Worm (Caenorhabditis elegans) whole organism, midembryonic: ENCODE data around the gene F41G3.6.

Source experiments
- T22C8.4 ChIP-seq: fragments of 200-800 bp; sonication (Bioruptor generic); IDR thresholded peaks from 2 replicates; pipeline ENCODE4 v1.3.6; 2022; ENCODE audit warnings: missing genetic modification characterization, missing compliant biosample characterization
- klf-2 ChIP-seq: fragments of 200-800 bp; sonication (Bioruptor generic); conservative IDR thresholded peaks from 2 replicates; pipeline ENCODE4 v1.3.6; 2022; ENCODE audit warnings: missing genetic modification reagents, missing genetic modification characterization, missing compliant biosample characterization
- med-1 ChIP-seq: sonication (generic microtip); optimal IDR thresholded peaks from 2 replicates; lab custom pipeline; 2017; ENCODE audit warnings: missing genetic modification characterization, mild to moderate bottlenecking, missing compliant biosample characterization, antibody characterized with exemption, missing genetic modification reagents; ENCODE audit not compliant: insufficient read depth
- ref-1 ChIP-seq: fragments of 200-800 bp; sonication (Bioruptor generic); conservative IDR thresholded peaks from 2 replicates; pipeline ENCODE4 v1.3.6; 2022; ENCODE audit warnings: missing genetic modification reagents, missing genetic modification characterization, missing compliant biosample characterization
- tab-1 ChIP-seq: fragments of 200-800 bp; sonication (Bioruptor generic); IDR thresholded peaks from 2 replicates; pipeline ENCODE4 v1.3.6; 2022; ENCODE audit warnings: missing genetic modification characterization, missing compliant biosample characterization
- ztf-29 ChIP-seq: fragments of 200-800 bp; sonication (Bioruptor generic); IDR thresholded peaks from 2 replicates; pipeline ENCODE4 v1.3.6; 2022; ENCODE audit warnings: missing genetic modification reagents, missing genetic modification characterization, missing compliant biosample characterization

ce11 chrII:6709680-6710079 lies 33.0 kb upstream of the F41G3.6 start:
- TF ChIP-seq ztf-29 = no peak
- no peak for TF ChIP-seq tab-1 (GFP tag; lab: Robert Waterston, UW)
- no peak for TF ChIP-seq ref-1
- no peak for TF ChIP-seq klf-2 (GFP tag; lab: Robert Waterston, UW)
- TF ChIP-seq med-1 (GFP tag; lab: Kevin White, UChicago) = no peak
- TF ChIP-seq T22C8.4 (GFP tag; lab: Robert Waterston, UW) = no peak
